Worm (Caenorhabditis elegans) whole organism, L3 larva: ENCODE measurements around the gene F36D3.8.

Source experiments
- ZK546.5 ChIP-seq: sonication (generic microtip); optimal IDR thresholded peaks from 2 replicates; lab custom pipeline; 2017; ENCODE audit warnings: missing biosample characterization, missing genetic modification characterization
- aly-2 ChIP-seq: fragments of 150-350 bp; optimal IDR thresholded peaks from 2 replicates; lab custom pipeline; 2014; ENCODE audit warnings: missing biosample characterization, missing genetic modification characterization
- daf-12 ChIP-seq: fragments of 150-350 bp; optimal IDR thresholded peaks from 2 replicates; lab custom pipeline; 2014; ENCODE audit warnings: missing biosample characterization, missing genetic modification reagents, missing genetic modification characterization
- egl-27 ChIP-seq: sonication (generic microtip); optimal IDR thresholded peaks from 4 replicates; lab custom pipeline; 2017; ENCODE audit warnings: missing biosample characterization, missing genetic modification reagents, missing genetic modification characterization
- egl-5 ChIP-seq: fragments of 150-350 bp; optimal IDR thresholded peaks from 2 replicates; lab custom pipeline; 2017; ENCODE audit warnings: missing biosample characterization, missing genetic modification reagents, missing genetic modification characterization, inconsistent platforms
- elt-2 ChIP-seq: sonication (generic microtip); optimal IDR thresholded peaks from 2 replicates; lab custom pipeline; 2016; ENCODE audit warnings: missing genetic modification reagents, mild to moderate bottlenecking, missing genetic modification characterization, missing compliant biosample characterization
- elt-3 ChIP-seq, 3 experiments: fragments of 150-350 bp in 1 of 3; sonication (generic microtip) in 2 of 3; optimal IDR thresholded peaks; 2 replicates in 2 of 3; 4 replicates in 1 of 3; lab custom pipeline; 2014 to 2017; ENCODE audit warnings: missing biosample characterization in 3 of 3, missing genetic modification characterization in 3 of 3
- eor-1 ChIP-seq, 2 experiments: fragments of 150-350 bp; optimal IDR thresholded peaks; 2 replicates each; lab custom pipeline; 2014 to 2018; ENCODE audit warnings: missing biosample characterization in 2 of 2, missing genetic modification characterization in 2 of 2
- fkh-10 ChIP-seq: sonication (generic microtip); optimal IDR thresholded peaks from 2 replicates; lab custom pipeline; 2017; ENCODE audit warnings: missing biosample characterization, missing genetic modification reagents, missing genetic modification characterization
- fkh-2 ChIP-seq: fragments of 150-350 bp; optimal IDR thresholded peaks from 2 replicates; lab custom pipeline; 2014; ENCODE audit warnings: missing biosample characterization, missing genetic modification reagents, missing genetic modification characterization
- hmg-11 ChIP-seq: sonication (generic microtip); optimal IDR thresholded peaks from 2 replicates; lab custom pipeline; 2016; ENCODE audit warnings: missing genetic modification characterization, missing compliant biosample characterization
- jun-1 ChIP-seq: fragments of 150-350 bp; optimal IDR thresholded peaks from 2 replicates; lab custom pipeline; 2014; ENCODE audit warnings: missing biosample characterization, missing genetic modification reagents, missing genetic modification characterization
- lin-15B ChIP-seq: fragments of 150-350 bp; optimal IDR thresholded peaks from 2 replicates; lab custom pipeline; 2014; ENCODE audit warnings: missing biosample characterization, missing genetic modification characterization
- lsy-12 ChIP-seq: sonication (generic microtip); optimal IDR thresholded peaks from 2 replicates; lab custom pipeline; 2016; ENCODE audit warnings: mild to moderate bottlenecking, missing genetic modification characterization, missing compliant biosample characterization
- mdl-1 ChIP-seq: fragments of 150-350 bp; optimal IDR thresholded peaks from 2 replicates; lab custom pipeline; 2014; ENCODE audit warnings: missing biosample characterization, missing genetic modification characterization
- mml-1 ChIP-seq: fragments of 150-350 bp; sonication (generic microtip); optimal IDR thresholded peaks from 3 replicates; lab custom pipeline; 2014; ENCODE audit warnings: missing biosample characterization, missing genetic modification characterization
- nfya-1 ChIP-seq: sonication (generic microtip); optimal IDR thresholded peaks from 2 replicates; lab custom pipeline; 2017; ENCODE audit warnings: missing genetic modification characterization, mild to moderate bottlenecking, missing compliant biosample characterization, antibody characterized with exemption, moderate library complexity; ENCODE audit not compliant: insufficient read depth
- nhr-11 ChIP-seq: fragments of 150-350 bp; optimal IDR thresholded peaks from 2 replicates; lab custom pipeline; 2014; ENCODE audit warnings: missing biosample characterization, missing genetic modification characterization
- nhr-12 ChIP-seq: fragments of 150-350 bp; optimal IDR thresholded peaks from 2 replicates; lab custom pipeline; 2014; ENCODE audit warnings: missing biosample characterization, missing genetic modification characterization
- nhr-23 ChIP-seq: fragments of 150-350 bp; optimal IDR thresholded peaks from 2 replicates; lab custom pipeline; 2014; ENCODE audit warnings: missing biosample characterization, missing genetic modification reagents, missing genetic modification characterization
- nhr-237 ChIP-seq: fragments of 150-350 bp; optimal IDR thresholded peaks from 2 replicates; lab custom pipeline; 2014; ENCODE audit warnings: missing biosample characterization, missing genetic modification characterization
- nhr-25 ChIP-seq: sonication (generic microtip); optimal IDR thresholded peaks from 2 replicates; lab custom pipeline; 2017; ENCODE audit warnings: missing biosample characterization, missing genetic modification characterization
- nhr-43 ChIP-seq: sonication (generic microtip); optimal IDR thresholded peaks from 2 replicates; lab custom pipeline; 2016; ENCODE audit warnings: mild to moderate bottlenecking, missing genetic modification characterization, missing compliant biosample characterization; ENCODE audit not compliant: poor library complexity, severe bottlenecking
- nhr-67 ChIP-seq: fragments of 150-350 bp; optimal IDR thresholded peaks from 2 replicates; lab custom pipeline; 2014; ENCODE audit warnings: missing biosample characterization, missing genetic modification characterization
- nhr-77 ChIP-seq: fragments of 150-350 bp; optimal IDR thresholded peaks from 2 replicates; lab custom pipeline; 2014; ENCODE audit warnings: missing biosample characterization, missing genetic modification characterization
- pqm-1 ChIP-seq: fragments of 150-350 bp; optimal IDR thresholded peaks from 2 replicates; lab custom pipeline; 2017; ENCODE audit warnings: missing biosample characterization, missing genetic modification characterization, inconsistent platforms
- sea-2 ChIP-seq: fragments of 150-350 bp; sonication (generic microtip); optimal IDR thresholded peaks from 4 replicates; lab custom pipeline; 2014; ENCODE audit warnings: missing biosample characterization, missing genetic modification reagents, missing genetic modification characterization
- tbx-2 ChIP-seq: sonication (generic microtip); optimal IDR thresholded peaks from 2 replicates; lab custom pipeline; 2016; ENCODE audit warnings: mild to moderate bottlenecking, missing genetic modification characterization, missing compliant biosample characterization
- unc-39 ChIP-seq: sonication (generic microtip); optimal IDR thresholded peaks from 4 replicates; lab custom pipeline; 2017; ENCODE audit warnings: missing biosample characterization, missing genetic modification characterization
- unc-62 ChIP-seq: fragments of 150-350 bp; sonication (generic microtip); optimal IDR thresholded peaks from 4 replicates; lab custom pipeline; 2014; ENCODE audit warnings: missing biosample characterization, missing genetic modification reagents, missing genetic modification characterization
- zag-1 ChIP-seq: fragments of 150-350 bp; optimal IDR thresholded peaks from 2 replicates; lab custom pipeline; 2014; ENCODE audit warnings: missing biosample characterization, missing genetic modification characterization
- ztf-11 ChIP-seq: fragments of 150-350 bp; optimal IDR thresholded peaks from 2 replicates; lab custom pipeline; 2014; ENCODE audit warnings: missing biosample characterization, missing genetic modification characterization

The F36D3.8 gene

DNA sequence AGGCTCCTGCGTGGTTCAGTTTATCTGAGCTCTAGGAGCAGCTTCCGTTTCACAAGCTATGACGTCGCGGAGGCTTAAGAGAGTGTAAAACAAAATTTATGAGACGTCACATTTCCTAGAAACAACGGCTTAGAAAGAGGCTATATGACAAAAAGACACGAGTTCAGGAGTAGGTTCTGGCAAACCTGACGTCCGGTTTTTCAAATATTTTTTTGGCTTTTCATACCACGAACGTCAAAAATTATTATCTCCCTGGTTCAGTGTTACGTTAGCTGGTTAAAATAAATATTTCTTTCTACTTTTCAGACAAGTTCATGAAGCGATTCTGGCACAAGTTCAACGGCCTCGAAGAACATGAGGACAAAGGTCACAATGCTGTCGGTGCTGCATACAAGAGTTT, 838 bp downstream of the F36D3.8 start, which contains the start of gene F36D3.16:
TSS of gene F36D3.16 (plus strand) at position 301 of the 400 bp plus-strand sequence.
- TF ChIP-seq eor-1 (tag; optimal IDR thresholded peaks at IDR 0.05; lab: Kevin White, UChicago) = no peak
- no peak for TF ChIP-seq mml-1 (tag; lab: Kevin White, UChicago)
- no peak for TF ChIP-seq unc-62 (GFP tag; lab: Kevin White, UChicago)
- TF ChIP-seq egl-5 (tag; lab: Kevin White, UChicago) = no peak
- TF ChIP-seq aly-2 (tag; lab: Kevin White, UChicago) = no peak
- TF ChIP-seq elt-2 = no peak
- TF ChIP-seq egl-27 (tag; lab: Kevin White, UChicago) = no peak
- no peak for TF ChIP-seq fkh-10 (GFP tag; lab: Kevin White, UChicago)
- no peak for TF ChIP-seq nhr-25 (tag; lab: Kevin White, UChicago)
- TF ChIP-seq elt-3 (tag; optimal IDR thresholded peaks at IDR 0.05; lab: Kevin White, UChicago) = no peak
- no peak for TF ChIP-seq fkh-2
- no peak for TF ChIP-seq nhr-67
- TF ChIP-seq lsy-12 (tag; lab: Kevin White, UChicago) = no peak
- no peak for TF ChIP-seq sea-2 (GFP tag; lab: Kevin White, UChicago)
- TF ChIP-seq pqm-1 (tag; lab: Kevin White, UChicago) = no peak
- no peak for TF ChIP-seq tbx-2 (tag; lab: Kevin White, UChicago)

DNA sequence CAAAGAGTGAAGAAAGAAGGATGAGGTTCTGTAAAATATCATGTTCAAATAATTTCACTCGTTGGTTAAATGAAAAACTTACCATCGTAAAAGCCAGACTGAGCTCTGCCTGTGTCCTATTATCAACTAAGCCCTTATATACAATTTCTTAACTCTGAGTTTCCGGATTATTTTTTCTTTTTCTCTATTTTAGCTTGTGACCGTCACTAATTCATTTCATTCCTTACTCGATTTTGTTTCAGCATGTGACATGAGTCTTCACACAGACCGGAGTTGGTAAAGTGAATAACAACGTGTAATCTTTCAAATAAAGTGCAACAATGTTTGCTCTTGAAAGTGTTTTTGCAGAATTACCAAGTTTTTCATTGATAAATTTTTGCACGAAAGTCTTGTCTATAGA, 7.0 kb downstream of the F36D3.8 start, which contains the start of gene cpr-2:
TSS of gene cpr-2 (minus strand) at position 101 of the 400 bp plus-strand sequence.
- TF ChIP-seq lin-15B = no peak
- TF ChIP-seq nhr-12 = no peak
- no peak for TF ChIP-seq ztf-11 (tag; lab: Kevin White, UChicago)
- TF ChIP-seq fkh-2 = no peak
- TF ChIP-seq zag-1 (tag; lab: Kevin White, UChicago) = no peak
- TF ChIP-seq eor-1 (tag; optimal IDR thresholded peaks at IDR 0.05; lab: Kevin White, UChicago) = no peak
- no peak for TF ChIP-seq mdl-1
- no peak for TF ChIP-seq ZK546.5 (tag; lab: Kevin White, UChicago)
- TF ChIP-seq nhr-23 = no peak
- no peak for TF ChIP-seq jun-1 (tag; lab: Kevin White, UChicago)
- no peak for TF ChIP-seq sea-2 (GFP tag; lab: Kevin White, UChicago)
- TF ChIP-seq nhr-237 = no peak

DNA sequence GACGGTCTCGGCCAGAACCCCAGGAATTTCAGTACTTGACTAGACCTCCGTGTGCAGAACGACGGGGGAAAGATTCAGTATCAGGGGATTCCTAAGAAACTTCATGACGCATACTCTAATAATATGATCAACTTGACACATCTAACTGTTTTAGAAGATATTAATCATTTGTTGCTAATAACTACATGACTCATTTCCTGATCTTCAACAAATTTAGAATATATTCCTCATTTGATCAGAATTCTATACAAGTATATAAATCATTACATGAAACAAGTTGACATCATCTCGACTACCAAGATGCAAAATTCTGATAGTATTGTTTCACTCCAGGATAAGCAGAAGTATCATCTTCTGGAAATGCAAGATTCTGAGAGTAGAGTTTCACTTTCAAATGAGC, 8.2 kb downstream of the F36D3.8 start, which contains the start of gene Y32B12B.8:
TSS of gene Y32B12B.8 (plus strand) at position 301 of the 400 bp plus-strand sequence.
- TF ChIP-seq daf-12 (tag; lab: Kevin White, UChicago) (no peak), lin-15B (no peak), unc-39 (tag; lab: Kevin White, UChicago) (no peak), nhr-12 (no peak), lsy-12 (tag; lab: Kevin White, UChicago) (no peak)

DNA sequence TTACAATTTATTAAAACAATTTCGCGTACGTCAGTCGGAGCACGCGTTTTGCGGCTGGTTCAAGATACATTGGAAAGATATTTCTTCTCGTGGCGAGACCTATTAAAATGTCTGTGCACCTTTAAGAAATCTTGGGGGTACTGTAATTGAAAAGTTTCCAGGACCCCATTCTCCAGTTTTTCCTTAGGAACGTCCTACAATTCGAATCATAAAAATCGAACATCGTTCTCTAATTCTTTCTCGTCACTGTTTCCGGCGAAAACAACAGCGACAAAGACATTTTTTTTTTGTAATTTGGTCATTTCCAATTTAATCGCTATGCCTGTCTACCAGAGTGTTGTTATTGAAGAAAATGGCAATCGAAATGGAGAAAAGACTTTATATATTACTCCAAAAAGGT, 9.7 kb downstream of the F36D3.8 start, which contains the start of gene Y32B12B.1:
TSS of gene Y32B12B.1 (plus strand) at position 301 of the 400 bp plus-strand sequence.
- TF ChIP-seq ztf-11 (tag; lab: Kevin White, UChicago) (no peak), nhr-43 (no peak), nhr-77 (tag; lab: Kevin White, UChicago) (no peak), nhr-11 (no peak), jun-1 (tag; lab: Kevin White, UChicago) (no peak), hmg-11 (tag; lab: Kevin White, UChicago) (no peak), elt-2 (no peak), elt-3 (tag; optimal IDR thresholded peaks at IDR 0.05; lab: Kevin White, UChicago) (no peak), tbx-2 (tag; lab: Kevin White, UChicago) (no peak), lsy-12 (tag; lab: Kevin White, UChicago) (no peak), aly-2 (tag; lab: Kevin White, UChicago) (no peak), unc-39 (tag; lab: Kevin White, UChicago) (no peak)

ce11 chrV:16537908-16538446, 11.0 kb downstream of the F36D3.8 start, which contains the start of gene Y32B12B.2:
Gene Y32B12B.2 (plus strand): TSS chrV:16538396.
- TF ChIP-seq elt-2 (peak; percentile 36), nhr-237 (no peak), lin-15B (peak; percentile 73), hmg-11 (tag; lab: Kevin White, UChicago) (no peak), nfya-1 (tag; lab: Kevin White, UChicago) (peak; percentile 83)
